Fruit fly (Drosophila melanogaster): ENCODE results near the gene PolG1.

The PolG1 gene

dm6 chr2L:13801166-13801565 is 26.4 kb downstream of the PolG1 start (continued):
- TF ChIP-seq CG9727 (GFP tag; optimal IDR thresholded peaks at IDR 0.05) (no peak), Fer1 (GFP tag; optimal IDR thresholded peaks at IDR 0.05) (peak; percentile 35), CG17385 (GFP tag; optimal IDR thresholded peaks at IDR 0.05) (peak; percentile 12), crc (GFP tag; optimal IDR thresholded peaks at IDR 0.05) (no peak), CG31365 (tag; optimal IDR thresholded peaks at IDR 0.05) (peak; percentile 13), CG8924 (tag; optimal IDR thresholded peaks at IDR 0.05) (no peak), ham (GFP tag; IDR thresholded peaks at IDR 0.05) (no peak), CrebB (tag; optimal IDR thresholded peaks at IDR 0.05) (peak; percentile 54), CG7987 (GFP tag; optimal IDR thresholded peaks at IDR 0.05) (peak; percentile 15), insv (GFP tag; optimal IDR thresholded peaks at IDR 0.05) (no peak), CG10321 (GFP tag; IDR thresholded peaks at IDR 0.05) (no peak), bowl (GFP tag; IDR thresholded peaks at IDR 0.05) (no peak), ATbp (GFP tag; optimal IDR thresholded peaks at IDR 0.05) (peak; percentile 76), CG13424 (tag; optimal IDR thresholded peaks at IDR 0.05) (peak; percentile 27), CG2202 (tag; optimal IDR thresholded peaks at IDR 0.05) (no peak), Dbx (GFP tag; IDR thresholded peaks at IDR 0.05) (no peak), CG3838 (GFP tag; optimal IDR thresholded peaks at IDR 0.05) (no peak), H15 (GFP tag; IDR thresholded peaks at IDR 0.05) (no peak), CG1647 (GFP tag; optimal IDR thresholded peaks at IDR 0.05) (no peak), CG17359 (tag; optimal IDR thresholded peaks at IDR 0.05) (peak; percentile 50), Stat92E (GFP tag; optimal IDR thresholded peaks at IDR 0.05) (no peak), CG13296 (GFP tag; optimal IDR thresholded peaks at IDR 0.05) (peak; percentile 8), CG18599 (GFP tag; optimal IDR thresholded peaks at IDR 0.05) (peak; percentile 23), CG2889 (GFP tag; IDR thresholded peaks at IDR 0.05) (no peak)

- TF ChIP-seq CG30403 (GFP tag; optimal IDR thresholded peaks at IDR 0.05) (peak; percentile 2), Med (GFP tag) (peak; percentile 85), schlank (tag; optimal IDR thresholded peaks at IDR 0.05) (no peak), Sin3A (optimal IDR thresholded peaks at IDR 0.05) (peak; percentile 34), fu2 (GFP tag; optimal IDR thresholded peaks at IDR 0.05) (no peak), Hsf (GFP tag; optimal IDR thresholded peaks at IDR 0.05) (no peak), YL-1 (GFP tag; optimal IDR thresholded peaks at IDR 0.05) (peak; percentile 86), fd3F (GFP tag; optimal IDR thresholded peaks at IDR 0.05) (no peak), MESR4 (GFP tag; optimal IDR thresholded peaks at IDR 0.05) (peak; percentile 99), Stat92E (GFP tag; optimal IDR thresholded peaks at IDR 0.05) (peak in 1 of 3 experiments; percentile 14), crc (GFP tag; optimal IDR thresholded peaks at IDR 0.05) (no peak), CG2120 (GFP tag; optimal IDR thresholded peaks at IDR 0.05) (peak; percentile 3), bbx (GFP tag; IDR thresholded peaks at IDR 0.05; ENCODE audit: partially characterized antibody) (peak; percentile 30; the same call in 1 of the 2 replicates), unpg (GFP tag; optimal IDR thresholded peaks at IDR 0.05) (no peak), Pdp1 (GFP tag; optimal IDR thresholded peaks at IDR 0.05) (no peak), Tbp (GFP tag; optimal IDR thresholded peaks at IDR 0.05) (no peak), fd96Cb (tag; optimal IDR thresholded peaks at IDR 0.05) (no peak), cg (GFP tag; optimal IDR thresholded peaks at IDR 0.05) (no peak), Adf1 (GFP tag; IDR thresholded peaks at IDR 0.05) (no peak), vfl (GFP tag; optimal IDR thresholded peaks at IDR 0.05) (no peak), sug (tag; optimal IDR thresholded peaks at IDR 0.05) (no peak), CG8388 (GFP tag; optimal IDR thresholded peaks at IDR 0.05) (no peak), CG4707 (GFP tag; optimal IDR thresholded peaks at IDR 0.05) (no peak), CG9797 (GFP tag; optimal IDR thresholded peaks at IDR 0.05) (peak; percentile 86), Lhr (GFP tag; optimal IDR thresholded peaks at IDR 0.05) (peak; percentile 27), Sox100B (GFP tag; optimal IDR thresholded peaks at IDR 0.05) (no peak), trem (tag; optimal IDR thresholded peaks at IDR 0.05) (peak; percentile 68), CG10267 (tag; optimal IDR thresholded peaks at IDR 0.05) (peak; percentile 94), CkIIα-i1 (GFP tag; IDR thresholded peaks at IDR 0.05) (no peak)
These were observed 34.2 kb downstream of the PolG1 start, which contains the start of gene Sec71 for dm6 chr2L:13793405-13793804. Sec71 (plus strand) TSS chr2L:13793521.

Data from whole organism, embryonic.